Fruit fly (Drosophila melanogaster) whole organism, embryonic: ENCODE measurements around the gene CG31109.

Experiments
- BEAF-32 ChIP-seq: fragments of 200-800 bp; sonication (Bioruptor generic); optimal IDR thresholded peaks from 3 replicates; lab custom pipeline; 2017; ENCODE audit warnings: missing biosample characterization, missing genetic modification characterization, mild to moderate bottlenecking, moderate library complexity, missing genetic modification reagents
- CG10321 ChIP-seq: fragments of 200-800 bp; sonication (Bioruptor generic); IDR thresholded peaks from 2 replicates; pipeline ENCODE4 v1.3.6; 2022; ENCODE audit warnings: missing biosample characterization, missing genetic modification characterization
- CG10979 ChIP-seq: fragments of 200-800 bp; sonication (Bioruptor generic); optimal IDR thresholded peaks from 2 replicates; lab custom pipeline; 2018; ENCODE audit warnings: missing biosample characterization, mild to moderate bottlenecking, missing genetic modification characterization, moderate library complexity
- CG12219 ChIP-seq: fragments of 200-800 bp; sonication (Bioruptor generic); optimal IDR thresholded peaks from 3 replicates; lab custom pipeline; 2018; ENCODE audit warnings: missing biosample characterization, mild to moderate bottlenecking, missing genetic modification characterization
- CG12299 ChIP-seq: fragments of 200-800 bp; sonication (Bioruptor generic); optimal IDR thresholded peaks from 2 replicates; lab custom pipeline; 2018; ENCODE audit warnings: missing biosample characterization, mild to moderate bottlenecking, missing genetic modification characterization
- CG12391 ChIP-seq: fragments of 200-800 bp; sonication (Bioruptor generic); optimal IDR thresholded peaks from 3 replicates; lab custom pipeline; 2018; ENCODE audit warnings: missing biosample characterization, mild to moderate bottlenecking, missing genetic modification characterization, moderate library complexity
- CG12659 ChIP-seq: fragments of 200-800 bp; sonication (Bioruptor generic); optimal IDR thresholded peaks from 3 replicates; lab custom pipeline; 2017; ENCODE audit warnings: mild to moderate bottlenecking, missing biosample characterization, missing genetic modification reagents, missing genetic modification characterization
- CG12744 ChIP-seq: fragments of 200-800 bp; sonication (Bioruptor generic); optimal IDR thresholded peaks from 2 replicates; lab custom pipeline; 2016; ENCODE audit warnings: missing biosample characterization, missing genetic modification characterization
- CG13775 ChIP-seq: fragments of 200-800 bp; sonication (Bioruptor generic); optimal IDR thresholded peaks from 3 replicates; lab custom pipeline; 2017; ENCODE audit warnings: missing biosample characterization, mild to moderate bottlenecking, missing genetic modification characterization
- CG14014 ChIP-seq: fragments of 200-800 bp; sonication (Bioruptor generic); IDR thresholded peaks from 2 replicates; pipeline ENCODE4 v1.3.6; 2022; ENCODE audit warnings: missing biosample characterization, missing genetic modification characterization
- CG15601 ChIP-seq: fragments of 200-800 bp; sonication (Bioruptor generic); optimal IDR thresholded peaks from 3 replicates; lab custom pipeline; 2019; ENCODE audit warnings: missing biosample characterization, mild to moderate bottlenecking, missing genetic modification characterization, moderate library complexity
- CG16815 ChIP-seq: fragments of 200-800 bp; sonication (Bioruptor generic); optimal IDR thresholded peaks from 3 replicates; lab custom pipeline; 2017; ENCODE audit warnings: missing biosample characterization, mild to moderate bottlenecking, missing genetic modification characterization
- CG17186 ChIP-seq: fragments of 200-800 bp; sonication (Bioruptor generic); optimal IDR thresholded peaks from 3 replicates; lab custom pipeline; 2017; ENCODE audit warnings: missing biosample characterization, missing genetic modification reagents, missing genetic modification characterization
- CG18262 ChIP-seq: fragments of 200-800 bp; optimal IDR thresholded peaks from 3 replicates; lab custom pipeline; 2019; ENCODE audit warnings: missing biosample characterization, mild to moderate bottlenecking, missing genetic modification characterization, moderate library complexity
- CG2129 ChIP-seq: fragments of 200-800 bp; sonication (Bioruptor generic); IDR thresholded peaks from 2 replicates; pipeline ENCODE4 v1.3.6; 2022; ENCODE audit warnings: missing biosample characterization, missing genetic modification characterization; ENCODE audit not compliant: partially characterized antibody
- CG34422 ChIP-seq: fragments of 200-800 bp; sonication (Bioruptor generic); IDR thresholded peaks from 3 replicates; pipeline ENCODE4 v1.3.6; 2022; ENCODE audit warnings: missing biosample characterization, missing genetic modification characterization
- CG4328 ChIP-seq: fragments of 200-800 bp; sonication (Bioruptor generic); optimal IDR thresholded peaks from 3 replicates; lab custom pipeline; 2017; ENCODE audit warnings: missing biosample characterization, missing genetic modification reagents, missing genetic modification characterization
- CG4617 ChIP-seq: fragments of 200-800 bp; sonication (Bioruptor generic); optimal IDR thresholded peaks from 3 replicates; lab custom pipeline; 2016; ENCODE audit warnings: missing biosample characterization, missing genetic modification characterization, borderline replicate concordance
- CG6791 ChIP-seq: fragments of 200-800 bp; sonication (Bioruptor generic); IDR thresholded peaks from 3 replicates; pipeline ENCODE4 v1.3.6; 2022; ENCODE audit warnings: missing biosample characterization, missing genetic modification characterization; ENCODE audit not compliant: partially characterized antibody
- CG9609 ChIP-seq: fragments of 200-800 bp; sonication (Bioruptor generic); optimal IDR thresholded peaks from 3 replicates; lab custom pipeline; 2016; ENCODE audit warnings: missing biosample characterization, missing genetic modification characterization
- CG9817 ChIP-seq: fragments of 200-800 bp; sonication (Bioruptor generic); optimal IDR thresholded peaks from 2 replicates; lab custom pipeline; 2018; ENCODE audit warnings: missing biosample characterization, mild to moderate bottlenecking, missing genetic modification characterization, moderate library complexity
- CG9932 ChIP-seq: fragments of 200-800 bp; sonication (Bioruptor generic); IDR thresholded peaks from 2 replicates; pipeline ENCODE4 v1.3.6; 2022; ENCODE audit warnings: missing biosample characterization, missing genetic modification characterization
- CHES-1-like ChIP-seq: fragments of 200-800 bp; sonication (Bioruptor generic); optimal IDR thresholded peaks from 2 replicates; lab custom pipeline; 2016; ENCODE audit warnings: missing biosample characterization, missing genetic modification characterization
- Camta ChIP-seq: fragments of 200-800 bp; sonication (Bioruptor generic); optimal IDR thresholded peaks from 2 replicates; lab custom pipeline; 2016; ENCODE audit warnings: missing biosample characterization, missing genetic modification characterization
- D19A ChIP-seq: fragments of 200-800 bp; optimal IDR thresholded peaks from 3 replicates; lab custom pipeline; 2019; ENCODE audit warnings: missing biosample characterization, mild to moderate bottlenecking, missing genetic modification characterization, moderate library complexity
- Dp ChIP-seq: fragments of 200-800 bp; sonication (Bioruptor generic); optimal IDR thresholded peaks from 2 replicates; lab custom pipeline; 2018; ENCODE audit warnings: missing biosample characterization, mild to moderate bottlenecking, missing genetic modification characterization, moderate library complexity
- Hsf ChIP-seq: fragments of 200-800 bp; sonication (Bioruptor generic); optimal IDR thresholded peaks from 3 replicates; lab custom pipeline; 2016; ENCODE audit warnings: missing biosample characterization, missing genetic modification characterization
- MBD-R2 ChIP-seq: fragments of 200-800 bp; sonication (Bioruptor generic); IDR thresholded peaks from 2 replicates; pipeline ENCODE4 v1.3.6; 2022; ENCODE audit warnings: missing biosample characterization, missing genetic modification characterization
- NC2β ChIP-seq: fragments of 200-800 bp; sonication (Bioruptor generic); optimal IDR thresholded peaks from 2 replicates; lab custom pipeline; 2016; ENCODE audit warnings: missing biosample characterization, missing genetic modification characterization
- NFAT ChIP-seq: fragments of 200-800 bp; sonication (Bioruptor generic); IDR thresholded peaks from 2 replicates; pipeline ENCODE4 v1.3.6; 2022; ENCODE audit warnings: missing biosample characterization, missing genetic modification characterization
- Tbp ChIP-seq: fragments of >200 bp; optimal IDR thresholded peaks from 2 replicates; lab custom pipeline; 2018; ENCODE audit warnings: missing biosample characterization, missing genetic modification characterization
- ap ChIP-seq: fragments of 200-800 bp; sonication (Bioruptor generic); IDR thresholded peaks from 2 replicates; pipeline ENCODE4 v1.3.6; 2022; ENCODE audit warnings: missing biosample characterization, missing genetic modification characterization
- az2 ChIP-seq: fragments of 200-800 bp; sonication (Bioruptor generic); optimal IDR thresholded peaks from 3 replicates; lab custom pipeline; 2016; ENCODE audit warnings: missing biosample characterization, missing genetic modification characterization
- chn ChIP-seq: fragments of 200-800 bp; sonication (Bioruptor generic); optimal IDR thresholded peaks from 2 replicates; lab custom pipeline; 2016; ENCODE audit warnings: missing biosample characterization, missing genetic modification characterization
- crp ChIP-seq, 2 experiments: fragments of 200-800 bp; sonication (Bioruptor generic); optimal IDR thresholded peaks; 2 replicates in 1 of 2; 3 replicates in 1 of 2; lab custom pipeline; 2017; ENCODE audit warnings: missing biosample characterization in 2 of 2, missing genetic modification characterization in 2 of 2, mild to moderate bottlenecking in 1 of 2, moderate library complexity in 1 of 2
- gfzf ChIP-seq: fragments of 200-800 bp; sonication (Bioruptor generic); optimal IDR thresholded peaks from 2 replicates; lab custom pipeline; 2016; ENCODE audit warnings: missing biosample characterization, mild to moderate bottlenecking, missing genetic modification characterization, moderate library complexity
- grn ChIP-seq: fragments of 200-800 bp; sonication (Bioruptor generic); optimal IDR thresholded peaks from 3 replicates; lab custom pipeline; 2017; ENCODE audit warnings: missing biosample characterization, missing genetic modification characterization
- gro ChIP-seq: fragments of 200-800 bp; sonication (Bioruptor generic); optimal IDR thresholded peaks from 2 replicates; lab custom pipeline; 2016; ENCODE audit warnings: missing biosample characterization, missing genetic modification characterization
- gsb ChIP-seq: fragments of 200-800 bp; sonication (Bioruptor generic); IDR thresholded peaks from 2 replicates; pipeline ENCODE4 v1.3.6; 2022; ENCODE audit warnings: missing biosample characterization, missing genetic modification characterization
- ind ChIP-seq: fragments of 200-800 bp; sonication (Bioruptor generic); optimal IDR thresholded peaks from 3 replicates; lab custom pipeline; 2016; ENCODE audit warnings: missing biosample characterization, missing genetic modification characterization
- pb ChIP-seq: fragments of 200-800 bp; sonication (Bioruptor generic); optimal IDR thresholded peaks from 3 replicates; lab custom pipeline; 2016; ENCODE audit warnings: missing biosample characterization, missing genetic modification characterization
- pros ChIP-seq: fragments of 200-800 bp; sonication (Bioruptor generic); optimal IDR thresholded peaks from 3 replicates; lab custom pipeline; 2019; ENCODE audit warnings: missing biosample characterization, mild to moderate bottlenecking, missing genetic modification characterization, moderate library complexity
- pzg ChIP-seq: fragments of 200-800 bp; sonication (Bioruptor generic); optimal IDR thresholded peaks from 3 replicates; lab custom pipeline; 2018; ENCODE audit warnings: missing biosample characterization, mild to moderate bottlenecking, missing genetic modification characterization, moderate library complexity
- row ChIP-seq: fragments of 200-800 bp; sonication (Bioruptor generic); IDR thresholded peaks from 3 replicates; pipeline ENCODE4 v1.3.6; 2022; ENCODE audit warnings: missing biosample characterization, missing genetic modification characterization
- sc ChIP-seq, 3 experiments: fragments of >200 bp in 2 of 3; fragments of 200-800 bp in 1 of 3; sonication (Bioruptor generic) in 1 of 3; optimal IDR thresholded peaks; 2 replicates in 2 of 3; 3 replicates in 1 of 3; lab custom pipeline; 2017; ENCODE audit warnings: mild to moderate bottlenecking in 1 of 3, missing biosample characterization in 1 of 3, missing genetic modification characterization in 1 of 3, missing genetic modification reagents in 1 of 3
- tna ChIP-seq: fragments of 200-800 bp; sonication (Bioruptor generic); IDR thresholded peaks from 2 replicates; pipeline ENCODE4 v1.3.6; 2022; ENCODE audit warnings: missing biosample characterization, missing genetic modification characterization; ENCODE audit not compliant: partially characterized antibody
- zen ChIP-seq: fragments of 200-800 bp; sonication (Bioruptor generic); optimal IDR thresholded peaks from 3 replicates; lab custom pipeline; 2018; ENCODE audit warnings: missing biosample characterization, mild to moderate bottlenecking, missing genetic modification characterization, moderate library complexity

The CG31109 gene

dm6 chr3R:25074558-25074964, 20.1 kb upstream of the CG31109 start, which contains the start of the genes shams and CG11920 (continued):
- no peak for TF ChIP-seq CG10321
- peak; percentile 20 for TF ChIP-seq D19A
- TF ChIP-seq CG6791 (GFP tag; lab: Robert Waterston, UW): 0 out of 3 replicates have a peak, but pooled peaks have one; percentile 39
- peak; percentile 61 for TF ChIP-seq CG12299 (tag; lab: Kevin White, UChicago)
- TF ChIP-seq ind: no peak
- peak; percentile 13 for TF ChIP-seq CG10979 (tag; lab: Kevin White, UChicago)
- peak; percentile 66 for TF ChIP-seq CG12391 (tag; lab: Kevin White, UChicago)
- peak; percentile 65 for TF ChIP-seq BEAF-32 (GFP tag; lab: Kevin White, UChicago)
- 0 out of 2 replicates have a peak, but pooled peaks have one; percentile 37 for TF ChIP-seq tna
- peak; percentile 2 for TF ChIP-seq az2 (GFP tag; lab: Kevin White, UChicago)
- no peak for TF ChIP-seq chn (GFP tag; lab: Kevin White, UChicago)
- peak; percentile 40 for TF ChIP-seq gro (GFP tag; lab: Kevin White, UChicago)
- peak; percentile 60 for TF ChIP-seq CG4617
- peak; percentile 30 for TF ChIP-seq Dp (GFP tag; lab: Kevin White, UChicago)
- peak; percentile 18 for TF ChIP-seq CG13775 (GFP tag; lab: Kevin White, UChicago)
- TF ChIP-seq CG9609: no peak
- no peak for TF ChIP-seq CG12744 (GFP tag; lab: Kevin White, UChicago)
- TF ChIP-seq CG12659 (GFP tag; lab: Kevin White, UChicago): peak; percentile 54
- no peak for TF ChIP-seq CG4328 (GFP tag; lab: Kevin White, UChicago)
- peak; percentile 3 for TF ChIP-seq CG18262
- TF ChIP-seq, all 482 proteins: peak for 93

- TF ChIP-seq crp (GFP tag; optimal IDR thresholded peaks at IDR 0.05; lab: Kevin White, UChicago) (peak in 1 of 2 experiments; percentile 74), CG34422 (GFP tag; lab: Robert Waterston, UW) (no peak), sc (optimal IDR thresholded peaks at IDR 0.05; lab: Kevin White, UChicago) (no peak), sc (GFP tag; optimal IDR thresholded peaks at IDR 0.05; lab: Kevin White, UChicago) (no peak), gfzf (GFP tag; lab: Kevin White, UChicago) (peak; percentile 59), row (GFP tag; lab: Robert Waterston, UW) (0 out of 3 replicates have a peak, but pooled peaks have one; percentile 29), NFAT (GFP tag; lab: Robert Waterston, UW) (no peak), pb (GFP tag; lab: Kevin White, UChicago) (no peak), Hsf (GFP tag; lab: Kevin White, UChicago) (no peak), MBD-R2 (GFP tag; lab: Robert Waterston, UW) (0 out of 2 replicates have a peak, but pooled peaks have one; percentile 8)
Observed at dm6 chr3R:25070871-25071270, 16.4 kb upstream of the CG31109 start, which contains the start of gene CG11836. TSS of gene CG11836 (plus strand) at chr3R:25071126.

- TF ChIP-seq CHES-1-like (GFP tag; lab: Kevin White, UChicago) (peak; percentile 86), CG12299 (tag; lab: Kevin White, UChicago) (peak; percentile 42), CG12744 (GFP tag; lab: Kevin White, UChicago) (peak; percentile 72), CG16815 (no peak), grn (GFP tag; lab: Kevin White, UChicago) (no peak), CG9817 (tag; lab: Kevin White, UChicago) (peak; percentile 82), ap (GFP tag; lab: Robert Waterston, UW) (no peak), gsb (GFP tag; lab: Robert Waterston, UW) (no peak), NC2β (GFP tag; lab: Kevin White, UChicago) (peak; percentile 71), Tbp (no peak), pros (GFP tag; lab: Kevin White, UChicago) (no peak), pzg (GFP tag; lab: Kevin White, UChicago) (peak; percentile 85), CG9932 (GFP tag; lab: Robert Waterston, UW) (peak; percentile 87), CG2129 (GFP tag; lab: Robert Waterston, UW) (peak; percentile 89), CG12219 (GFP tag; lab: Kevin White, UChicago) (no peak), zen (peak; percentile 48), Camta (GFP tag; lab: Kevin White, UChicago) (peak; percentile 74), CG4617 (peak; percentile 94), CG17186 (GFP tag; lab: Kevin White, UChicago) (peak; percentile 41), CG14014 (peak; percentile 65), CG6791 (GFP tag; lab: Robert Waterston, UW) (peak; percentile 82), CG15601 (peak; percentile 72)
Observed at dm6 chr3R:25069569-25069968, 15.1 kb upstream of the CG31109 start, which contains the start of the genes Stt3B and CG11839. TSS of gene Stt3B (minus strand) at chr3R:25069637. TSS of gene CG11839 (plus strand) at chr3R:25069927.
